Worm (Caenorhabditis elegans) whole organism, L2 larva: ENCODE results near the gene F22E5.13.

ENCODE experiments used
- alr-1 ChIP-seq: fragments of 150-350 bp; optimal IDR thresholded peaks from 2 replicates; lab custom pipeline; 2014; ENCODE audit warnings: missing biosample characterization, missing genetic modification characterization
- dmd-4 ChIP-seq: sonication (generic microtip); optimal IDR thresholded peaks from 2 replicates; lab custom pipeline; 2017; ENCODE audit warnings: missing biosample characterization, missing genetic modification characterization
- elt-3 ChIP-seq: sonication (generic microtip); optimal IDR thresholded peaks from 2 replicates; lab custom pipeline; 2017; ENCODE audit warnings: missing biosample characterization, missing genetic modification characterization
- lin-11 ChIP-seq: fragments of 150-350 bp; sonication (generic microtip); optimal IDR thresholded peaks from 2 replicates; lab custom pipeline; 2014; ENCODE audit warnings: missing biosample characterization, missing genetic modification characterization, inconsistent platforms, mixed read lengths
- nhr-25 ChIP-seq: fragments of 150-350 bp; sonication (generic microtip); optimal IDR thresholded peaks from 3 replicates; lab custom pipeline; 2014; ENCODE audit warnings: missing biosample characterization, missing genetic modification characterization
- skn-1 ChIP-seq: sonication (generic microtip); optimal IDR thresholded peaks from 2 replicates; lab custom pipeline; 2017; ENCODE audit warnings: missing biosample characterization, missing genetic modification characterization
- snpc-4 ChIP-seq: fragments of 150-350 bp; optimal IDR thresholded peaks from 2 replicates; lab custom pipeline; 2014; ENCODE audit warnings: missing biosample characterization, missing genetic modification characterization
- unc-39 ChIP-seq: fragments of 150-350 bp; optimal IDR thresholded peaks from 2 replicates; lab custom pipeline; 2014; ENCODE audit warnings: missing biosample characterization, missing genetic modification characterization
- unc-62 ChIP-seq: fragments of 150-350 bp; optimal IDR thresholded peaks from 2 replicates; lab custom pipeline; 2014; ENCODE audit warnings: missing biosample characterization, missing genetic modification reagents, missing genetic modification characterization

- TF ChIP-seq nhr-25 (tag; lab: Kevin White, UChicago) (no peak), unc-62 (GFP tag; lab: Kevin White, UChicago) (no peak), unc-39 (tag; lab: Kevin White, UChicago) (no peak), snpc-4 (no peak), elt-3 (no peak), alr-1 (tag; lab: Kevin White, UChicago) (no peak), dmd-4 (no peak), lin-11 (tag; lab: Kevin White, UChicago) (no peak), skn-1 (no peak)
These were observed 34.8 kb upstream of the F22E5.13 start, which contains the start of gene ceh-87 for ce11 chrII:2684208-2684607.
